Fruit fly (Drosophila melanogaster) whole organism: ENCODE results near the gene CG13358.

Experiments
- CG8478 ChIP-seq: fragments of >200 bp; optimal IDR thresholded peaks from 2 replicates; lab custom pipeline; 2018; ENCODE audit warnings: inconsistent platforms
- EcR ChIP-seq, 2 experiments: fragments of >200 bp; optimal IDR thresholded peaks; 2 replicates each; lab custom pipeline; 2017; ENCODE audit warnings: missing biosample characterization in 2 of 2, missing genetic modification characterization in 2 of 2, missing genetic modification reagents in 2 of 2
- pan ChIP-seq: fragments of >200 bp; optimal IDR thresholded peaks from 2 replicates; lab custom pipeline; 2017
- psq ChIP-seq: fragments of >200 bp; optimal IDR thresholded peaks from 2 replicates; lab custom pipeline; 2017
- usp ChIP-seq: fragments of >200 bp; optimal IDR thresholded peaks from 2 replicates; lab custom pipeline; 2017; ENCODE audit warnings: missing biosample characterization, missing genetic modification characterization, mixed read lengths

- TF ChIP-seq usp (GFP tag; lab: Kevin White, UChicago): no peak
- no peak for TF ChIP-seq psq
- no peak for TF ChIP-seq CG8478
- TF ChIP-seq EcR (GFP tag; optimal IDR thresholded peaks at IDR 0.05; lab: Kevin White, UChicago): no peak
- no peak for TF ChIP-seq pan (lab: Kevin White, UChicago)
Observed at dm6 chrX:843489-843888, 38.8 kb upstream of the CG13358 start.
